Fruit fly (Drosophila melanogaster) whole organism, prepupa: ENCODE data around the gene CG7968.

ENCODE experiments used
- Blimp-1 ChIP-seq: fragments of 200-800 bp; sonication (Bioruptor generic); optimal IDR thresholded peaks from 3 replicates; lab custom pipeline; 2017; ENCODE audit warnings: missing biosample characterization, missing genetic modification characterization, mild to moderate bottlenecking, moderate library complexity, missing genetic modification reagents
- CG10631 ChIP-seq: fragments of 200-800 bp; sonication (Bioruptor generic); optimal IDR thresholded peaks from 2 replicates; lab custom pipeline; 2016; ENCODE audit warnings: missing biosample characterization, missing genetic modification characterization
- CG10669 ChIP-seq: fragments of 200-800 bp; sonication (Bioruptor generic); optimal IDR thresholded peaks from 3 replicates; lab custom pipeline; 2018; ENCODE audit warnings: missing biosample characterization, mild to moderate bottlenecking, missing genetic modification characterization, moderate library complexity
- CG11294 ChIP-seq: fragments of 200-800 bp; sonication (Bioruptor generic); IDR thresholded peaks from 2 replicates; pipeline ENCODE4 v1.3.6; 2022; ENCODE audit warnings: missing biosample characterization, missing genetic modification characterization
- CG11762 ChIP-seq: fragments of 200-800 bp; sonication (Bioruptor generic); optimal IDR thresholded peaks from 3 replicates; lab custom pipeline; 2016; ENCODE audit warnings: missing biosample characterization, missing genetic modification characterization; ENCODE audit not compliant: insufficient read depth
- CG11902 ChIP-seq: fragments of 200-800 bp; sonication (Bioruptor generic); optimal IDR thresholded peaks from 3 replicates; lab custom pipeline; 2016; ENCODE audit warnings: missing biosample characterization, missing genetic modification characterization
- CG15336 ChIP-seq: fragments of 200-800 bp; sonication (Bioruptor generic); IDR thresholded peaks from 2 replicates; pipeline ENCODE4 v1.3.6; 2022; ENCODE audit warnings: missing biosample characterization, missing genetic modification characterization
- CG1621 ChIP-seq: fragments of 200-800 bp; sonication (Bioruptor generic); optimal IDR thresholded peaks from 3 replicates; lab custom pipeline; 2018; ENCODE audit warnings: missing biosample characterization, mild to moderate bottlenecking, missing genetic modification characterization
- CG16779 ChIP-seq: fragments of 200-800 bp; sonication (Bioruptor generic); optimal IDR thresholded peaks from 3 replicates; lab custom pipeline; 2017; ENCODE audit warnings: missing biosample characterization, mild to moderate bottlenecking, missing genetic modification characterization
- CG3032 ChIP-seq: fragments of 200-800 bp; optimal IDR thresholded peaks from 2 replicates; lab custom pipeline; 2019; ENCODE audit warnings: missing biosample characterization, mild to moderate bottlenecking, missing genetic modification characterization, moderate library complexity
- CG31627 ChIP-seq: fragments of 200-800 bp; sonication (Bioruptor generic); optimal IDR thresholded peaks from 3 replicates; lab custom pipeline; 2016; ENCODE audit warnings: missing biosample characterization, missing genetic modification characterization
- CG32006 ChIP-seq: fragments of 200-800 bp; sonication (Bioruptor generic); optimal IDR thresholded peaks from 3 replicates; lab custom pipeline; 2017; ENCODE audit warnings: missing biosample characterization, mild to moderate bottlenecking, missing genetic modification characterization
- CG34406 ChIP-seq: fragments of 200-800 bp; sonication (Bioruptor generic); optimal IDR thresholded peaks from 3 replicates; lab custom pipeline; 2016; ENCODE audit warnings: missing biosample characterization, missing genetic modification characterization
- CG3919 ChIP-seq: fragments of 200-800 bp; sonication (Bioruptor generic); optimal IDR thresholded peaks from 3 replicates; lab custom pipeline; 2016; ENCODE audit warnings: missing biosample characterization, missing genetic modification characterization
- CG4318 ChIP-seq: fragments of 200-800 bp; sonication (Bioruptor generic); optimal IDR thresholded peaks from 3 replicates; lab custom pipeline; 2017; ENCODE audit warnings: missing biosample characterization, mild to moderate bottlenecking, missing genetic modification characterization
- CG6163 ChIP-seq: fragments of 200-800 bp; sonication (Bioruptor generic); IDR thresholded peaks from 3 replicates; pipeline ENCODE4 v1.3.6; 2022; ENCODE audit warnings: missing biosample characterization, missing genetic modification characterization
- CG6276 ChIP-seq: fragments of 200-800 bp; sonication (Bioruptor generic); optimal IDR thresholded peaks from 2 replicates; lab custom pipeline; 2017; ENCODE audit warnings: missing biosample characterization, mild to moderate bottlenecking, missing genetic modification characterization
- CG6792 ChIP-seq: fragments of 200-800 bp; sonication (Bioruptor generic); optimal IDR thresholded peaks from 3 replicates; lab custom pipeline; 2016; ENCODE audit warnings: missing biosample characterization, missing genetic modification characterization
- CG6808 ChIP-seq: fragments of 200-800 bp; sonication (Bioruptor generic); optimal IDR thresholded peaks from 3 replicates; lab custom pipeline; 2017; ENCODE audit warnings: missing biosample characterization, missing genetic modification characterization, mild to moderate bottlenecking, moderate library complexity, missing genetic modification reagents
- CG6854 ChIP-seq: fragments of 200-800 bp; sonication (Bioruptor generic); optimal IDR thresholded peaks from 2 replicates; lab custom pipeline; 2017; ENCODE audit warnings: missing biosample characterization, mild to moderate bottlenecking, missing genetic modification characterization
- CG7368 ChIP-seq: fragments of 200-800 bp; sonication (Bioruptor generic); optimal IDR thresholded peaks from 3 replicates; lab custom pipeline; 2016; ENCODE audit warnings: missing biosample characterization, missing genetic modification characterization
- CG8119 ChIP-seq: fragments of 200-800 bp; sonication (Bioruptor generic); IDR thresholded peaks from 3 replicates; pipeline ENCODE4 v1.3.6; 2022; ENCODE audit warnings: missing biosample characterization, missing genetic modification characterization
- CG8319 ChIP-seq: fragments of 200-800 bp; sonication (Bioruptor generic); optimal IDR thresholded peaks from 3 replicates; lab custom pipeline; 2016; ENCODE audit warnings: missing biosample characterization, missing genetic modification characterization
- CG8632 ChIP-seq: fragments of 200-800 bp; sonication (Bioruptor generic); optimal IDR thresholded peaks from 3 replicates; lab custom pipeline; 2016; ENCODE audit warnings: missing biosample characterization, missing genetic modification characterization
- CG9139 ChIP-seq: fragments of 200-800 bp; sonication (Bioruptor generic); optimal IDR thresholded peaks from 3 replicates; lab custom pipeline; 2017; ENCODE audit warnings: missing biosample characterization, mild to moderate bottlenecking, missing genetic modification characterization
- Eip75B ChIP-seq: fragments of 200-800 bp; sonication (Bioruptor generic); optimal IDR thresholded peaks from 3 replicates; lab custom pipeline; 2016; ENCODE audit warnings: missing biosample characterization, missing genetic modification characterization
- Eip78C ChIP-seq: fragments of 200-800 bp; sonication (Bioruptor generic); peaks from one replicate; lab custom pipeline; 2016; ENCODE audit warnings: missing biosample characterization, missing genetic modification characterization
- Ets96B ChIP-seq: fragments of 200-800 bp; optimal IDR thresholded peaks from 2 replicates; lab custom pipeline; 2019; ENCODE audit warnings: missing biosample characterization, mild to moderate bottlenecking, missing genetic modification characterization, moderate library complexity
- Hr38 ChIP-seq: sonication (Bioruptor generic); optimal IDR thresholded peaks from 2 replicates; lab custom pipeline; 2016; ENCODE audit warnings: missing biosample characterization, missing genetic modification characterization
- Hr39 ChIP-seq: fragments of 200-800 bp; sonication (Bioruptor generic); optimal IDR thresholded peaks from 2 replicates; lab custom pipeline; 2016; ENCODE audit warnings: missing biosample characterization, missing genetic modification characterization
- Lpt ChIP-seq: fragments of 200-800 bp; sonication (Bioruptor generic); optimal IDR thresholded peaks from 3 replicates; lab custom pipeline; 2016; ENCODE audit warnings: missing biosample characterization, missing genetic modification characterization
- Met ChIP-seq: fragments of 200-800 bp; sonication (Bioruptor generic); optimal IDR thresholded peaks from 3 replicates; lab custom pipeline; 2016; ENCODE audit warnings: missing biosample characterization, missing genetic modification characterization
- Sox102F ChIP-seq: fragments of 200-800 bp; sonication (Bioruptor generic); optimal IDR thresholded peaks from 2 replicates; lab custom pipeline; 2016; ENCODE audit warnings: missing biosample characterization, mild to moderate bottlenecking, missing genetic modification characterization
- Sox14 ChIP-seq: fragments of 200-800 bp; sonication (Bioruptor generic); optimal IDR thresholded peaks from 3 replicates; lab custom pipeline; 2016; ENCODE audit warnings: missing biosample characterization, missing genetic modification characterization
- achi ChIP-seq: fragments of 200-800 bp; sonication (Bioruptor generic); optimal IDR thresholded peaks from 3 replicates; lab custom pipeline; 2016; ENCODE audit warnings: missing biosample characterization, missing genetic modification characterization
- acj6 ChIP-seq: fragments of 200-800 bp; sonication (Bioruptor generic); optimal IDR thresholded peaks from 3 replicates; lab custom pipeline; 2016; ENCODE audit warnings: missing biosample characterization, missing genetic modification characterization
- cyc ChIP-seq: fragments of 200-800 bp; sonication (Bioruptor generic); optimal IDR thresholded peaks from 3 replicates; lab custom pipeline; 2016; ENCODE audit warnings: missing biosample characterization, missing genetic modification characterization
- dac ChIP-seq: fragments of 200-800 bp; sonication (Bioruptor generic); optimal IDR thresholded peaks from 2 replicates; lab custom pipeline; 2017; ENCODE audit warnings: missing biosample characterization, mild to moderate bottlenecking, missing genetic modification characterization
- dsx ChIP-seq: fragments of 200-800 bp; optimal IDR thresholded peaks from 3 replicates; lab custom pipeline; 2019; ENCODE audit warnings: missing biosample characterization, mild to moderate bottlenecking, missing genetic modification characterization, moderate library complexity; ENCODE audit not compliant: poor library complexity, severe bottlenecking
- eg ChIP-seq: fragments of 200-800 bp; sonication (Bioruptor generic); IDR thresholded peaks from 3 replicates; pipeline ENCODE4 v1.3.6; 2022; ENCODE audit warnings: missing biosample characterization, missing genetic modification characterization
- esn ChIP-seq: fragments of 200-800 bp; sonication (Bioruptor generic); optimal IDR thresholded peaks from 2 replicates; lab custom pipeline; 2016; ENCODE audit warnings: missing biosample characterization, mild to moderate bottlenecking, missing genetic modification characterization, moderate library complexity
- fd59A ChIP-seq: fragments of 200-800 bp; sonication (Bioruptor generic); optimal IDR thresholded peaks from 2 replicates; lab custom pipeline; 2017; ENCODE audit warnings: missing biosample characterization, mild to moderate bottlenecking, missing genetic modification characterization, missing genetic modification reagents
- fd85E ChIP-seq: fragments of 200-800 bp; sonication (Bioruptor generic); optimal IDR thresholded peaks from 3 replicates; lab custom pipeline; 2016; ENCODE audit warnings: missing biosample characterization, missing genetic modification characterization
- lz ChIP-seq: fragments of 200-800 bp; sonication (Bioruptor generic); optimal IDR thresholded peaks from 3 replicates; lab custom pipeline; 2016; ENCODE audit warnings: missing biosample characterization, missing genetic modification characterization
- net ChIP-seq: fragments of 200-800 bp; sonication (Bioruptor generic); optimal IDR thresholded peaks from 3 replicates; lab custom pipeline; 2016; ENCODE audit warnings: missing biosample characterization, missing genetic modification characterization
- pdm3 ChIP-seq: fragments of 200-800 bp; sonication (Bioruptor generic); optimal IDR thresholded peaks from 3 replicates; lab custom pipeline; 2016; ENCODE audit warnings: missing biosample characterization, missing genetic modification characterization
- salr ChIP-seq, 2 experiments: fragments of 200-800 bp; sonication (Bioruptor generic); optimal IDR thresholded peaks; 3 replicates each; lab custom pipeline; 2016 to 2018; ENCODE audit warnings: missing biosample characterization in 2 of 2, missing genetic modification characterization in 2 of 2, mild to moderate bottlenecking in 1 of 2
- spab ChIP-seq: fragments of 200-800 bp; sonication (Bioruptor generic); optimal IDR thresholded peaks from 2 replicates; lab custom pipeline; 2017; ENCODE audit warnings: missing biosample characterization, mild to moderate bottlenecking, missing genetic modification characterization, missing genetic modification reagents
- ss ChIP-seq, 2 experiments: fragments of 200-800 bp; sonication (Bioruptor generic); optimal IDR thresholded peaks; 2 replicates in 1 of 2; 3 replicates in 1 of 2; lab custom pipeline; 2017 to 2018; ENCODE audit warnings: mild to moderate bottlenecking in 2 of 2, missing biosample characterization in 2 of 2, missing genetic modification characterization in 2 of 2, moderate library complexity in 1 of 2
- svp ChIP-seq: fragments of 200-800 bp; sonication (Bioruptor generic); peaks from one replicate; lab custom pipeline; 2016; ENCODE audit warnings: missing biosample characterization, missing genetic modification characterization
- topi ChIP-seq: fragments of 200-800 bp; sonication (Bioruptor generic); optimal IDR thresholded peaks from 3 replicates; lab custom pipeline; 2016; ENCODE audit warnings: missing biosample characterization, missing genetic modification characterization
- vri ChIP-seq: fragments of 200-800 bp; sonication (Bioruptor generic); optimal IDR thresholded peaks from 3 replicates; lab custom pipeline; 2016; ENCODE audit warnings: missing biosample characterization, mild to moderate bottlenecking, missing genetic modification characterization

The CG7968 gene

dm6 chr2L:13893439-13893838 is 44.2 kb downstream of the CG7968 start:
- TF ChIP-seq fd85E (GFP tag; lab: Kevin White, UChicago) = no peak
- peak; percentile 33 for TF ChIP-seq CG34406 (GFP tag; lab: Kevin White, UChicago)
- no peak for TF ChIP-seq CG10669 (GFP tag; lab: Kevin White, UChicago)
- peak in 1 of 2 experiments; percentile 39 for TF ChIP-seq salr (GFP tag; optimal IDR thresholded peaks at IDR 0.05; lab: Kevin White, UChicago)
- no peak for TF ChIP-seq CG6276 (GFP tag; lab: Kevin White, UChicago)
- TF ChIP-seq lz (GFP tag; lab: Kevin White, UChicago) = peak; percentile 33
- TF ChIP-seq eg (GFP tag; lab: Robert Waterston, UW) = peak; percentile 59; the same call in 2 of the 3 replicates
- TF ChIP-seq CG16779 (tag; lab: Kevin White, UChicago) = peak; percentile 38
- TF ChIP-seq CG8632 (GFP tag; lab: Kevin White, UChicago) = peak; percentile 57
- peak; percentile 20 for TF ChIP-seq Lpt (GFP tag; lab: Kevin White, UChicago)
- TF ChIP-seq Met (GFP tag; lab: Kevin White, UChicago) = no peak
- TF ChIP-seq Blimp-1 (GFP tag; lab: Kevin White, UChicago) = no peak
- peak; percentile 43 for TF ChIP-seq esn (GFP tag; lab: Kevin White, UChicago)
- TF ChIP-seq CG6854 (GFP tag; lab: Kevin White, UChicago) = no peak
- peak; percentile 43 for TF ChIP-seq fd59A
- TF ChIP-seq cyc (GFP tag; lab: Kevin White, UChicago) = no peak
- TF ChIP-seq dsx (GFP tag; lab: Kevin White, UChicago) = peak; percentile 64
- TF ChIP-seq CG8319 (GFP tag; lab: Kevin White, UChicago) = no peak
- TF ChIP-seq CG8119 (GFP tag; lab: Robert Waterston, UW) = peak; percentile 53; the same call in 2 of the 3 replicates
- TF ChIP-seq dac (GFP tag; lab: Kevin White, UChicago) = no peak
- TF ChIP-seq svp (GFP tag; lab: Kevin White, UChicago) = peak; percentile 48
- TF ChIP-seq Sox14 = peak; percentile 22
- no peak for TF ChIP-seq Hr39 (GFP tag; lab: Kevin White, UChicago)
- TF ChIP-seq spab = no peak
- no peak for TF ChIP-seq achi (GFP tag; lab: Kevin White, UChicago)
- no peak for TF ChIP-seq CG1621 (tag; lab: Kevin White, UChicago)
- no peak for TF ChIP-seq CG9139 (GFP tag; lab: Kevin White, UChicago)
- TF ChIP-seq Eip78C (GFP tag; lab: Kevin White, UChicago) = peak; percentile 86
- no peak for TF ChIP-seq CG11294 (GFP tag; lab: Robert Waterston, UW)
- TF ChIP-seq Eip75B (GFP tag; lab: Kevin White, UChicago) = no peak
- TF ChIP-seq CG3032 (tag; lab: Kevin White, UChicago) = peak; percentile 72
- no peak for TF ChIP-seq pdm3 (GFP tag; lab: Kevin White, UChicago)
- TF ChIP-seq CG7368 = peak; percentile 35
- TF ChIP-seq CG10631 (GFP tag; lab: Kevin White, UChicago) = no peak
- TF ChIP-seq CG6792 (GFP tag; lab: Kevin White, UChicago) = peak; percentile 53
- no peak for TF ChIP-seq vri
- TF ChIP-seq Sox102F (GFP tag; lab: Kevin White, UChicago) = no peak
- peak; percentile 36 for TF ChIP-seq CG11762 (GFP tag; lab: Kevin White, UChicago)
- TF ChIP-seq net (GFP tag; lab: Kevin White, UChicago) = no peak
- no peak for TF ChIP-seq topi (GFP tag; lab: Kevin White, UChicago)
- peak; percentile 42 for TF ChIP-seq acj6 (GFP tag; lab: Kevin White, UChicago)
- no peak for TF ChIP-seq CG6808 (GFP tag; lab: Kevin White, UChicago)
- TF ChIP-seq Hr38 (GFP tag; lab: Kevin White, UChicago) = no peak
- TF ChIP-seq CG11902 = no peak
- TF ChIP-seq CG32006 (GFP tag; lab: Kevin White, UChicago) = no peak
- no peak for TF ChIP-seq CG4318 (GFP tag; lab: Kevin White, UChicago)
- peak; percentile 43; the same call in 1 of the 3 replicates for TF ChIP-seq CG6163 (GFP tag; lab: Robert Waterston, UW)
- peak; percentile 56 for TF ChIP-seq CG15336 (GFP tag; lab: Robert Waterston, UW)
- TF ChIP-seq Ets96B (tag; lab: Kevin White, UChicago) = peak; percentile 70
- no peak for TF ChIP-seq CG3919
- TF ChIP-seq ss (GFP tag; optimal IDR thresholded peaks at IDR 0.05; lab: Kevin White, UChicago) = peak in 1 of 2 experiments; percentile 71
- no peak for TF ChIP-seq CG31627 (GFP tag; lab: Kevin White, UChicago)
